Fruit fly (Drosophila melanogaster) whole organism, embryonic: ENCODE results near the gene CG6398.

Source experiments
- Ada2b ChIP-seq: fragments of 200-800 bp; sonication (Bioruptor generic); IDR thresholded peaks from 2 replicates; pipeline ENCODE4 v1.3.6; 2022; ENCODE audit warnings: missing biosample characterization, missing genetic modification characterization
- Awh ChIP-seq: fragments of 200-800 bp; sonication (Bioruptor generic); IDR thresholded peaks from 2 replicates; pipeline ENCODE4, ENCODE4 v1.3.6; 2022; ENCODE audit warnings: missing biosample characterization, missing genetic modification characterization
- CG10209 ChIP-seq: fragments of 200-800 bp; sonication (Bioruptor generic); optimal IDR thresholded peaks from 3 replicates; lab custom pipeline; 2017; ENCODE audit warnings: missing biosample characterization, mild to moderate bottlenecking, missing genetic modification characterization, missing genetic modification reagents
- CG10431 ChIP-seq: fragments of 200-800 bp; sonication (Bioruptor generic); optimal IDR thresholded peaks from 3 replicates; lab custom pipeline; 2018; ENCODE audit warnings: missing biosample characterization, mild to moderate bottlenecking, missing genetic modification characterization
- CG11504 ChIP-seq: fragments of 200-800 bp; sonication (Bioruptor generic); optimal IDR thresholded peaks from 3 replicates; lab custom pipeline; 2019; ENCODE audit warnings: missing biosample characterization, mild to moderate bottlenecking, missing genetic modification characterization, moderate library complexity
- CG11695 ChIP-seq: fragments of 200-800 bp; sonication (Bioruptor generic); IDR thresholded peaks from 3 replicates; pipeline ENCODE4 v1.3.6; 2022; ENCODE audit warnings: missing biosample characterization, missing genetic modification characterization
- CG11696 ChIP-seq: fragments of 200-800 bp; sonication (Bioruptor generic); IDR thresholded peaks from 2 replicates; pipeline ENCODE4 v1.3.6; 2022; ENCODE audit warnings: missing biosample characterization, missing genetic modification characterization
- CG12155 ChIP-seq: fragments of 200-800 bp; sonication (Bioruptor generic); optimal IDR thresholded peaks from 3 replicates; lab custom pipeline; 2016; ENCODE audit warnings: missing biosample characterization, missing genetic modification characterization
- CG13624 ChIP-seq: fragments of 200-800 bp; sonication (Bioruptor generic); optimal IDR thresholded peaks from 2 replicates; lab custom pipeline; 2016; ENCODE audit warnings: missing biosample characterization, missing genetic modification characterization
- CG13775 ChIP-seq: fragments of 200-800 bp; sonication (Bioruptor generic); optimal IDR thresholded peaks from 3 replicates; lab custom pipeline; 2017; ENCODE audit warnings: missing biosample characterization, mild to moderate bottlenecking, missing genetic modification characterization
- CG15073 ChIP-seq: fragments of 200-800 bp; sonication (Bioruptor generic); optimal IDR thresholded peaks from 2 replicates; lab custom pipeline; 2016; ENCODE audit warnings: missing biosample characterization, missing genetic modification characterization
- CG1647 ChIP-seq: fragments of 200-800 bp; sonication (Bioruptor generic); optimal IDR thresholded peaks from 3 replicates; lab custom pipeline; 2016; ENCODE audit warnings: missing biosample characterization, missing genetic modification characterization
- CG18619 ChIP-seq: fragments of 200-800 bp; sonication (Bioruptor generic); optimal IDR thresholded peaks from 3 replicates; lab custom pipeline; 2017; ENCODE audit warnings: missing biosample characterization, mild to moderate bottlenecking, missing genetic modification characterization
- CG2116 ChIP-seq: fragments of 200-800 bp; sonication (Bioruptor generic); optimal IDR thresholded peaks from 3 replicates; lab custom pipeline; 2018; ENCODE audit warnings: missing biosample characterization, mild to moderate bottlenecking, missing genetic modification characterization
- CG31388 ChIP-seq: fragments of 200-800 bp; sonication (Bioruptor generic); optimal IDR thresholded peaks from 2 replicates; lab custom pipeline; 2016; ENCODE audit warnings: missing biosample characterization, missing genetic modification characterization
- CG3407 ChIP-seq: fragments of 200-800 bp; sonication (Bioruptor generic); optimal IDR thresholded peaks from 2 replicates; lab custom pipeline; 2018; ENCODE audit warnings: missing biosample characterization, mild to moderate bottlenecking, missing genetic modification characterization
- CG34376 ChIP-seq: fragments of 200-800 bp; sonication (Bioruptor generic); optimal IDR thresholded peaks from 2 replicates; lab custom pipeline; 2018; ENCODE audit warnings: missing biosample characterization, mild to moderate bottlenecking, missing genetic modification characterization
- CG4730 ChIP-seq: fragments of 200-800 bp; sonication (Bioruptor generic); IDR thresholded peaks from 2 replicates; pipeline ENCODE4 v1.3.6; 2022; ENCODE audit warnings: missing biosample characterization, missing genetic modification characterization
- CG4854 ChIP-seq: fragments of 200-800 bp; sonication (Bioruptor generic); optimal IDR thresholded peaks from 2 replicates; lab custom pipeline; 2016; ENCODE audit warnings: missing biosample characterization, missing genetic modification characterization, inconsistent platforms
- CG5180 ChIP-seq: fragments of 200-800 bp; sonication (Bioruptor generic); optimal IDR thresholded peaks from 3 replicates; lab custom pipeline; 2017; ENCODE audit warnings: missing biosample characterization, missing genetic modification characterization, mild to moderate bottlenecking, moderate library complexity, missing genetic modification reagents
- CG8359 ChIP-seq: fragments of 200-800 bp; sonication (Bioruptor generic); optimal IDR thresholded peaks from 2 replicates; lab custom pipeline; 2017; ENCODE audit warnings: missing biosample characterization, mild to moderate bottlenecking, missing genetic modification characterization, borderline replicate concordance
- D19B ChIP-seq: fragments of 200-800 bp; sonication (Bioruptor generic); optimal IDR thresholded peaks from 2 replicates; lab custom pipeline; 2017; ENCODE audit warnings: missing biosample characterization, mild to moderate bottlenecking, missing genetic modification characterization
- Elba2 ChIP-seq: fragments of 200-800 bp; sonication (Bioruptor generic); optimal IDR thresholded peaks from 3 replicates; lab custom pipeline; 2016; ENCODE audit warnings: missing biosample characterization, missing genetic modification characterization
- Ets65A ChIP-seq: fragments of 200-800 bp; sonication (Bioruptor generic); peaks from one replicate; lab custom pipeline; 2016; ENCODE audit warnings: missing biosample characterization, missing genetic modification characterization
- HLH4C ChIP-seq: fragments of 200-800 bp; sonication (Bioruptor generic); IDR thresholded peaks from 3 replicates; pipeline ENCODE4 v1.3.6; 2022; ENCODE audit warnings: missing biosample characterization, missing genetic modification characterization; ENCODE audit not compliant: partially characterized antibody
- HmgD ChIP-seq: fragments of 200-800 bp; sonication (Bioruptor generic); optimal IDR thresholded peaks from 3 replicates; lab custom pipeline; 2016; ENCODE audit warnings: missing biosample characterization, missing genetic modification characterization
- Mad ChIP-seq: fragments of 200-800 bp; sonication (Bioruptor generic); optimal IDR thresholded peaks from 2 replicates; lab custom pipeline; 2016; ENCODE audit warnings: missing biosample characterization, missing genetic modification characterization
- NK7.1 ChIP-seq: fragments of 200-800 bp; sonication (Bioruptor generic); optimal IDR thresholded peaks from 3 replicates; lab custom pipeline; 2016; ENCODE audit warnings: missing biosample characterization, missing genetic modification characterization
- Nf-YC ChIP-seq: fragments of 200-800 bp; optimal IDR thresholded peaks from 3 replicates; lab custom pipeline; 2019; ENCODE audit warnings: missing biosample characterization, mild to moderate bottlenecking, missing genetic modification characterization, moderate library complexity
- Xrp1 ChIP-seq: fragments of 200-800 bp; sonication (Bioruptor generic); IDR thresholded peaks from 2 replicates; pipeline ENCODE4 v1.3.6; 2022; ENCODE audit warnings: missing biosample characterization, missing genetic modification characterization
- aop ChIP-seq: fragments of 200-800 bp; sonication (Bioruptor generic); IDR thresholded peaks from 2 replicates; pipeline ENCODE4 v1.3.6; 2022; ENCODE audit warnings: missing biosample characterization, missing genetic modification characterization
- ara ChIP-seq: fragments of 200-800 bp; sonication (Bioruptor generic); IDR thresholded peaks from 2 replicates; pipeline ENCODE4 v1.3.6; 2022; ENCODE audit warnings: missing biosample characterization, missing genetic modification characterization
- az2 ChIP-seq: fragments of 200-800 bp; sonication (Bioruptor generic); optimal IDR thresholded peaks from 3 replicates; lab custom pipeline; 2016; ENCODE audit warnings: missing biosample characterization, missing genetic modification characterization
- bsh ChIP-seq, 2 experiments: fragments of 200-800 bp; sonication (Bioruptor generic); optimal IDR thresholded peaks; 2 replicates each; lab custom pipeline; 2017 to 2018; ENCODE audit warnings: mild to moderate bottlenecking in 2 of 2, missing biosample characterization in 2 of 2, missing genetic modification characterization in 2 of 2, moderate library complexity in 1 of 2
- danr ChIP-seq: fragments of 200-800 bp; sonication (Bioruptor generic); IDR thresholded peaks from 2 replicates; pipeline ENCODE4 v1.3.6; 2022; ENCODE audit warnings: missing biosample characterization, missing genetic modification characterization
- esg ChIP-seq: fragments of 200-800 bp; sonication (Bioruptor generic); conservative IDR thresholded peaks from 2 replicates; pipeline ENCODE4 v1.3.6; 2022; ENCODE audit warnings: missing biosample characterization, missing genetic modification characterization
- eyg ChIP-seq: fragments of 200-800 bp; sonication (Bioruptor generic); optimal IDR thresholded peaks from 3 replicates; lab custom pipeline; 2016; ENCODE audit warnings: missing biosample characterization, missing genetic modification characterization
- ftz-f1 ChIP-seq: fragments of 200-800 bp; sonication (Bioruptor generic); optimal IDR thresholded peaks from 2 replicates; lab custom pipeline; 2016; ENCODE audit warnings: missing biosample characterization, missing genetic modification characterization
- fu2 ChIP-seq: fragments of 200-800 bp; sonication (Bioruptor generic); optimal IDR thresholded peaks from 2 replicates; lab custom pipeline; 2016; ENCODE audit warnings: missing biosample characterization, missing genetic modification characterization
- grau ChIP-seq: fragments of 200-800 bp; optimal IDR thresholded peaks from 3 replicates; lab custom pipeline; 2019; ENCODE audit warnings: missing biosample characterization, mild to moderate bottlenecking, missing genetic modification characterization, moderate library complexity
- h ChIP-seq: fragments of >200 bp; optimal IDR thresholded peaks from 2 replicates; lab custom pipeline; 2017
- ham ChIP-seq: fragments of 200-800 bp; sonication (Bioruptor generic); IDR thresholded peaks from 2 replicates; pipeline ENCODE4 v1.3.6; 2022; ENCODE audit warnings: missing biosample characterization, missing genetic modification characterization
- ind ChIP-seq: fragments of 200-800 bp; sonication (Bioruptor generic); optimal IDR thresholded peaks from 3 replicates; lab custom pipeline; 2016; ENCODE audit warnings: missing biosample characterization, missing genetic modification characterization
- lbe ChIP-seq: fragments of 200-800 bp; sonication (Bioruptor generic); optimal IDR thresholded peaks from 2 replicates; lab custom pipeline; 2016; ENCODE audit warnings: missing biosample characterization, mild to moderate bottlenecking, missing genetic modification characterization
- lola ChIP-seq, 3 experiments: fragments of >200 bp in 2 of 3; fragments of 200-800 bp in 1 of 3; sonication (Bioruptor generic) in 1 of 3; optimal IDR thresholded peaks; 2 replicates each; lab custom pipeline; 2017 to 2019; ENCODE audit warnings: missing biosample characterization in 3 of 3, missing genetic modification characterization in 3 of 3, mild to moderate bottlenecking in 1 of 3, moderate library complexity in 1 of 3
- pan ChIP-seq, 4 experiments: fragments of >200 bp in 3 of 4; fragments of 200-800 bp in 1 of 4; sonication (Bioruptor generic) in 1 of 4; optimal IDR thresholded peaks in 3 of 4; IDR thresholded peaks in 1 of 4; 2 replicates each; pipeline versions ENCODE4 v1.3.6 to Lab custom; 2017 to 2022; ENCODE audit warnings: missing biosample characterization in 2 of 4, missing genetic modification characterization in 2 of 4, mixed read lengths in 1 of 4
- sc ChIP-seq, 3 experiments: fragments of >200 bp in 2 of 3; fragments of 200-800 bp in 1 of 3; sonication (Bioruptor generic) in 1 of 3; optimal IDR thresholded peaks; 2 replicates in 2 of 3; 3 replicates in 1 of 3; lab custom pipeline; 2017; ENCODE audit warnings: mild to moderate bottlenecking in 1 of 3, missing biosample characterization in 1 of 3, missing genetic modification characterization in 1 of 3, missing genetic modification reagents in 1 of 3
- tin ChIP-seq: fragments of 200-800 bp; sonication (Bioruptor generic); optimal IDR thresholded peaks from 3 replicates; lab custom pipeline; 2016; ENCODE audit warnings: missing biosample characterization, missing genetic modification characterization
- tio ChIP-seq: fragments of 200-800 bp; sonication (Bioruptor generic); optimal IDR thresholded peaks from 2 replicates; lab custom pipeline; 2017; ENCODE audit warnings: missing biosample characterization, missing genetic modification characterization, inconsistent platforms
- tna ChIP-seq: fragments of 200-800 bp; sonication (Bioruptor generic); IDR thresholded peaks from 2 replicates; pipeline ENCODE4 v1.3.6; 2022; ENCODE audit warnings: missing biosample characterization, missing genetic modification characterization; ENCODE audit not compliant: partially characterized antibody
- ttk ChIP-seq: fragments of 200-800 bp; sonication (Bioruptor generic); IDR thresholded peaks from 2 replicates; pipeline ENCODE4 v2.1.2; 2022; ENCODE audit warnings: missing biosample characterization, missing genetic modification characterization

Gene CG6398

DNA sequence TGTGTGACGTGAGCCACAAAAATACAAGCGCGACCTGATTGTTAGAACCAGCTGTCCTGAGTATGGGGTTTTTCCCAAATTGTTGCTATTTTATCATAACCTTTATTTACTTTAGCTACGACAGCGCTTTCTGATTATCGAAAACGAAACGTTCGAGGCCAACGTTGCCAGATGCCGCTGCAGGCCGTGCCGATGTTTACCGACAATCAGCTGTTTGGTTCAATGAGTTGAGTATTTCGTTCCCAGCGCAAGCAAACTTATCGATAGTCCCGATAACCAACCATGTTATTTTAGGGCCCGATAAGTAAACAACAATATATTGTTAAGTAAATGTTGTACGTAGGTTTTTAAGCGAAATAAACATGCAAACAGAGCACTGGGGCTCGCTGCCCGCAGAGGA lies 19.6 kb downstream of the CG6398 start, which contains the start of the genes CG15814 and Spt7 (continued):
- TF ChIP-seq CG3407 (GFP tag; lab: Kevin White, UChicago) (peak; percentile 43), Ada2b (GFP tag; lab: Robert Waterston, UW) (no peak), Mad (peak; percentile 50), aop (GFP tag; lab: Robert Waterston, UW) (no peak), esg (no peak), CG12155 (GFP tag; lab: Kevin White, UChicago) (no peak), Awh (GFP tag; lab: Robert Waterston, UW) (no peak), eyg (GFP tag; lab: Kevin White, UChicago) (peak; percentile 51), CG13775 (GFP tag; lab: Kevin White, UChicago) (peak; percentile 17), CG10431 (GFP tag; lab: Kevin White, UChicago) (no peak), CG2116 (GFP tag; lab: Kevin White, UChicago) (peak; percentile 83), Xrp1 (0 out of 2 replicates have a peak, but pooled peaks have one; percentile 24), danr (GFP tag; lab: Robert Waterston, UW) (no peak), Ets65A (GFP tag; lab: Kevin White, UChicago) (no peak), ham (GFP tag; lab: Robert Waterston, UW) (no peak), HLH4C (peak; percentile 85), pan (optimal IDR thresholded peaks at IDR 0.05; lab: Kevin White, UChicago) (no peak), pan (GFP tag; optimal IDR thresholded peaks at IDR 0.05 in 1 of 2, IDR thresholded peaks at IDR 0.05 in 1 of 2) (peak in 1 of 2 experiments; percentile 8), lbe (GFP tag; lab: Kevin White, UChicago) (peak; percentile 23), D19B (GFP tag; lab: Kevin White, UChicago) (no peak), CG11696 (GFP tag; lab: Robert Waterston, UW) (no peak), CG1647 (no peak), ind (GFP tag; lab: Kevin White, UChicago) (no peak), NK7.1 (no peak), tin (GFP tag; lab: Kevin White, UChicago) (no peak), Elba2 (GFP tag; lab: Kevin White, UChicago) (no peak), az2 (GFP tag; lab: Kevin White, UChicago) (no peak), tio (GFP tag; lab: Kevin White, UChicago) (no peak), CG13624 (GFP tag; lab: Kevin White, UChicago) (peak; percentile 20), tna (peak; percentile 74), bsh (GFP tag; optimal IDR thresholded peaks at IDR 0.05; lab: Kevin White, UChicago) (peak in 1 of 2 experiments; percentile 2), CG4854 (GFP tag; lab: Kevin White, UChicago) (no peak), grau (tag; lab: Kevin White, UChicago) (peak; percentile 39), CG11695 (GFP tag; lab: Robert Waterston, UW) (no peak), fu2 (GFP tag; lab: Kevin White, UChicago) (peak; percentile 5), CG5180 (no peak), lola (GFP tag; optimal IDR thresholded peaks at IDR 0.05; lab: Kevin White, UChicago) (no peak), h (no peak), ara (GFP tag; lab: Robert Waterston, UW) (0 out of 2 replicates have a peak, but pooled peaks have one; percentile 24), CG11504 (tag; lab: Kevin White, UChicago) (no peak), CG8359 (GFP tag; lab: Kevin White, UChicago) (no peak), CG4730 (GFP tag; lab: Robert Waterston, UW) (no peak), Nf-YC (tag; lab: Kevin White, UChicago) (peak; percentile 33), sc (optimal IDR thresholded peaks at IDR 0.05; lab: Kevin White, UChicago) (no peak), sc (GFP tag; optimal IDR thresholded peaks at IDR 0.05; lab: Kevin White, UChicago) (no peak), CG15073 (GFP tag; lab: Kevin White, UChicago) (no peak), CG31388 (GFP tag; lab: Kevin White, UChicago) (no peak), ftz-f1 (GFP tag; lab: Kevin White, UChicago) (peak; percentile 35), CG34376 (GFP tag; lab: Kevin White, UChicago) (peak; percentile 73), CG18619 (GFP tag; lab: Kevin White, UChicago) (no peak), HmgD (GFP tag; lab: Kevin White, UChicago) (peak; percentile 66), ttk (GFP tag; lab: Robert Waterston, UW) (no peak), CG10209 (GFP tag; lab: Kevin White, UChicago) (peak; percentile 58)
